Fruit fly (Drosophila melanogaster): ENCODE data around the gene CG6621.

- TF ChIP-seq CG10274 (GFP tag; optimal IDR thresholded peaks at IDR 0.05), result no peak
- no peak for TF ChIP-seq CG8359 (GFP tag; optimal IDR thresholded peaks at IDR 0.05; ENCODE audit: borderline replicate concordance)
- no peak for TF ChIP-seq pnt (GFP tag; optimal IDR thresholded peaks at IDR 0.05)
- TF ChIP-seq crol (GFP tag; IDR thresholded peaks at IDR 0.05), result no peak
- no peak for TF ChIP-seq exex (tag; optimal IDR thresholded peaks at IDR 0.05)
- no peak for TF ChIP-seq CG4820 (GFP tag; optimal IDR thresholded peaks at IDR 0.05)
- no peak for TF ChIP-seq h (optimal IDR thresholded peaks at IDR 0.05)
- no peak for TF ChIP-seq z (GFP tag; IDR thresholded peaks at IDR 0.05)
- TF ChIP-seq CG12744 (GFP tag; optimal IDR thresholded peaks at IDR 0.05), result no peak
- TF ChIP-seq Vsx1 (GFP tag; optimal IDR thresholded peaks at IDR 0.05), result no peak
Measured at dm6 chr3R:10863446-10863819, 29.9 kb downstream of the CG6621 start.
